Fruit fly (Drosophila melanogaster): Measurements from ENCODE around the gene CG31445.

Gene CG31445

DNA sequence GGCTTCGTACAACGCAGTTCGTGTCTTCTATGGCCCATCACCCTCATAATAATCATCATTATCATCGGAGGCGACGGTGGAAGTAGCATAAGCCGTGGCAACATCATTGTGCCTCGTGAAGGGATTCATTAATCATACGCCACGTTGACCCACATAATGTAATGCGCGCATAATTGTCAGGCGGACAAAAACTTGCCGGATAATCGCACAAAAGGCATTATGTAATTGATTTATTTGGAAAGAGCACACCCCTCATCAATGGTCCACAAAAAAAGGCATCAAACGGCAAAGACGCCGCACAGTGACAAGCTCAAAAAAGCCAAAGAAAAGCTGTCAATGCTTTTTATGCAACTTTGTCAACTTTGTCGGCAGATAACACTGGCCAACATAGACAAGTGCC, 46.3 kb downstream of the CG31445 start:
- TF ChIP-seq CG17801 (GFP tag; optimal IDR thresholded peaks at IDR 0.05; ENCODE audit: partially characterized antibody) = no peak

DNA sequence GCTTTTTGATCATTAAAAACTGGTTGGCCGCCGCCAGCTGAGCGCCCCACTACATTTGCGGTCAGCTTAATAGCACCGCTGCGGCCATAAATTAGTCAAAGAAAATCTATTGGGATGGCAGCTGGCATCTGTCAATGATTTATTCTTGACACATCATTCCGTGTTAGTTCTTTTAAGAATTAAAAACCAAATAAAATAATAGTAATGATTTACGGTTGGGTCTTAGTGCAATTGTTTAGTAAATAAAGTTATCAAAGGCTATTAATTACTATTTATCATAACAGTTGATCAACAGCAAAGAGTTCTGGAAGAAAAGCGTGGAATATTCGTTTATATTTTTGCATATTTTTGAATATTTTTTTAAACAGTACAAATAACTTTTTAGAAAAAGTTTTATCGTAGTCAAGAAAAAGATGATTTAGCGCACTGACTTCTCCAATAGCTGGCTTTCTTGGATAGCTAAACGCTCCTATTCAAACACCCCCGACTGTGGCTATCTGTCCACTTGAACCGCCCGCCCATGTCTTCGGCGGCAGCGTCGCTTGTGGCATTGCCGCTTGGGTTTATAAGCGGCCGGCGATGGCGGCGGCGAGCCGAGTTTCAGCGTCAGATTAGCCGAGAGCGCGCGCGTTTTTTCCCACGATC, 47.5 kb downstream of the CG31445 start, which contains the start of gene CG14515:
TSS of gene CG14515 (plus strand) at position 590 of the 645 bp plus-strand sequence.
- no peak for TF ChIP-seq CG17801 (GFP tag; optimal IDR thresholded peaks at IDR 0.05; ENCODE audit: partially characterized antibody)

DNA sequence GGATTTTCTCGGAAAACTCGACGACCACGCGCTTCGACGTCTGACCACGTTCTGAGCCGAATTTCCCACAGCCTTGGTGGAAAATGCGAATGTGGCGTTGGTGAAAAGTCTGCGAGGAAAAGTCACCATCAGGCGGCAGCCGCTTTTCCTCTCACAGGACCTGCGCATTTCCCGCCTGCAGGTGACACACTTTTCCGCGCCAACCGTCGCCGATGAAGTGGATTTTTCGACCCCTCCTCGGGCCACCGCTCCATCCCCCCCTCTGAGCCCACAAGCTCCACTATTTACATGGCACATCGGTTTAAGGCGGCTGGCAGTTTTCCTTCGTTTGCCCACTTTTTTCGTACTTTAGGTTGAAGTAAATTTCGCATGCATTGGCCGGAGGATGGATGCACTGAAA, 49.7 kb downstream of the CG31445 start, which contains the start of gene jus:
TSS of gene jus (minus strand) at position 38 of the 400 bp plus-strand sequence.
- TF ChIP-seq CG17801 (GFP tag; optimal IDR thresholded peaks at IDR 0.05; ENCODE audit: partially characterized antibody) = no peak

DNA sequence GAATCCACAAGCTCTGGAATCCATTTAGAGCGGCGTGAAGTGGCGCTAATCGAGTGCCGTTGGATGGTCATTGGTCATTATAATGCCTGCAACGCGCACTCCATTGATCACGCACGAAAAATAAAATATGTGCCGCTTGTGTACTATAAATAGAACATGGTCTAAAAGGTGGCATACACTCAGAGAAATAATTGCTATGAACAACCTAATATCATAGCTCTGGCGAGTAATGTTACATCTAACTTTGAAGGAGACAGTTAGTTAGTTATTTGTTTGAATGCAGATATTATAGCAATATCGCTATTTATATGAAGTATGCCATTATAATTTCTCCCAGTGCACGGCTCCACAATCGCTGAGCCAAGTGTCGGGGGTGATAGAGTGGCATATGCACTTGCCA, 53.6 kb downstream of the CG31445 start:
- no peak for TF ChIP-seq CG17801 (GFP tag; optimal IDR thresholded peaks at IDR 0.05; ENCODE audit: partially characterized antibody)
